Worm (Caenorhabditis elegans): ENCODE measurements around the gene ZK688.5.
A peak's percentile ranks its signal among the peaks of the same experiment; 100 is the strongest.

ZK688.5 gene

DNA sequence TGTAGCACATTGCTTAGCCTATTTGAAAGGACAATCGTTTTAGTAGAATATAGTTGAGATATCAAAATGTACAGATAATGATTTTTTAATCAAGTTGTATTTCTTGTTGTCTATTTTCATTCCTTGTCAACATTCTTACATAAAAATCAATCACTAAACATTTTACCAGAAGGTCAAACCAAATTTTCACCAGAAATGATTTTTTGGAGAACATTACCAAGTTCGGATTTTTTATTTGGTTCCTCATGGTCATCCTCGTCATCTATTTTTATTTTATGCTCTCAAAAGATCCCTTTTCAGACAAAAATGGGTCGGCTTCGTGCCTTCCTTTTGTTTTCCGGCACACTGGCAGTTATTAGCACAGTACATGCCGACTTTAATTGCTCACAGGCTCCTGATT lies 17.9 kb downstream of the ZK688.5 start, which contains the start of gene tyr-1:
TSS of gene tyr-1 (plus strand) at position 301 of the 400 bp plus-strand sequence.
- TF ChIP-seq him-1 (tag; optimal IDR thresholded peaks at IDR 0.05) (no peak), mes-4 (tag; optimal IDR thresholded peaks at IDR 0.05) (no peak), F10E7.11 (tag; optimal IDR thresholded peaks at IDR 0.05) (no peak), hmg-20 (GFP tag; IDR thresholded peaks at IDR 0.05) (no peak), ceh-79 (tag; optimal IDR thresholded peaks at IDR 0.05) (no peak), ztf-6 (GFP tag; IDR thresholded peaks at IDR 0.05) (no peak), pha-4 (tag; optimal IDR thresholded peaks at IDR 0.05) (no peak), ztf-18 (tag; optimal IDR thresholded peaks at IDR 0.05) (no peak), ztf-25 (GFP tag; IDR thresholded peaks at IDR 0.05) (no peak), F23B12.7 (tag; optimal IDR thresholded peaks at IDR 0.05; ENCODE audit: insufficient read depth) (no peak), fkh-3 (tag; optimal IDR thresholded peaks at IDR 0.05) (no peak), mxl-1 (tag; optimal IDR thresholded peaks at IDR 0.05) (no peak), T26A5.8 (tag; optimal IDR thresholded peaks at IDR 0.05) (no peak), F52B5.7 (tag; optimal IDR thresholded peaks at IDR 0.05) (no peak), nhr-80 (tag; optimal IDR thresholded peaks at IDR 0.05) (no peak), athp-1 (tag; optimal IDR thresholded peaks at IDR 0.05) (no peak), lin-26 (GFP tag; IDR thresholded peaks at IDR 0.05) (no peak), nfyb-1 (GFP tag; IDR thresholded peaks at IDR 0.05) (no peak)

DNA sequence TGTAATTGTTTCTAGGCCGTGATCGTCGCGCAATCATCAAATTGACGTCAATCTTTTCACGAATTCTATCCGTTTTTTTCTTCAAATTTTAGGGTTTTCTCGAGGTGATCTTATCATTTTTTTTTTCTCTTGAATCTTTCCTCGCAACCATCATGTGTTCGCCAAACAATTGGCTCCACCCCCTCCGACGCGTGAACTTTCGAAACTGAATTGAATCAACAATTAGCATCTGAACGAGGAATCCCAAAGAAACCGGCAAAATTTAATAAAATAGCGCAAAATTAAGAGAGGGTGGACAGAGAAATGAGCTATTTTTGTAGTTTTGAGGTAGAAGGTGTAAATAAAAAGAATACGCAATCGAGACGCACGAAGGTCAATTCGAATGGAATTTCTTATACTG lies 18.6 kb downstream of the ZK688.5 start:
- TF ChIP-seq ceh-40 (GFP tag; IDR thresholded peaks at IDR 0.05) (no peak), lin-40 (tag; optimal IDR thresholded peaks at IDR 0.05) (peak; percentile 31), somi-1 (GFP tag; optimal IDR thresholded peaks at IDR 0.05) (peak; percentile 5), lin-26 (GFP tag; IDR thresholded peaks at IDR 0.05) (peak; percentile 34; the same call in 1 of the 2 replicates)

DNA sequence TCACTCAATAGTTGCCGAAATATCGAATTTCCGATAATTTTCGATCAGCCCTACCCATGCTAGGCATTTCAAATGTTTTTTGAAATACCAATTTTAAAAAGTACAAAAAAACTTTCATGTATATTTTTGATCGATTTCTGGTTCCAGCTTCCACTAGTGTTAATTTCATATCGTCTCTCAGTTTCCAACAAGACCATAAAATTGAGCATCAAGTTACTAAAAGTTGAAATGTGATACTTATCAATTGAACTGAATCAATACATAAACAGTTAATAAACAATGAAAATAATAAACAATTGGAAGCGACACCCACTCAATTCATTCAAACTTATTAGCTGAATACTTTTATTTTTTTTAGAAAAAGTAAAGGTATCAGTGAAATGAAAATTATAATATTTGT lies 25.2 kb downstream of the ZK688.5 start, which contains the start of gene cup-4:
TSS of gene cup-4 (plus strand) at position 301 of the 400 bp plus-strand sequence.
- TF ChIP-seq unc-62 (GFP tag; optimal IDR thresholded peaks at IDR 0.05) (no peak), bed-2 (GFP tag; IDR thresholded peaks at IDR 0.05) (no peak), snpc-1.1 (tag; optimal IDR thresholded peaks at IDR 0.05; ENCODE audit: insufficient read depth) (no peak), ceh-79 (tag; optimal IDR thresholded peaks at IDR 0.05) (no peak), egl-44 (GFP tag; IDR thresholded peaks at IDR 0.05) (no peak), madf-3 (GFP tag; IDR thresholded peaks at IDR 0.05) (no peak), snpc-4 (GFP tag; optimal IDR thresholded peaks at IDR 0.05) (no peak), snpc-4 (tag; optimal IDR thresholded peaks at IDR 0.05) (no peak), T07F8.4 (tag; optimal IDR thresholded peaks at IDR 0.05) (no peak), ztf-25 (GFP tag; IDR thresholded peaks at IDR 0.05) (no peak), rpc-1 (optimal IDR thresholded peaks at IDR 0.05) (no peak), rpc-1 (tag; optimal IDR thresholded peaks at IDR 0.05) (no peak), attf-3 (GFP tag; conservative IDR thresholded peaks at IDR 0.05) (no peak), gei-17 (GFP tag; optimal IDR thresholded peaks at IDR 0.05) (no peak), sea-2 (GFP tag; IDR thresholded peaks at IDR 0.05) (no peak), B0261.1 (tag; optimal IDR thresholded peaks at IDR 0.05) (no peak), F57A8.1 (GFP tag; optimal IDR thresholded peaks at IDR 0.05) (no peak), nhr-80 (tag; optimal IDR thresholded peaks at IDR 0.05) (no peak), ccch-3 (GFP tag; optimal IDR thresholded peaks at IDR 0.05) (no peak), Y53F4B.3 (GFP tag; IDR thresholded peaks at IDR 0.05) (no peak), mel-28 (tag; optimal IDR thresholded peaks at IDR 0.05; ENCODE audit: borderline replicate concordance) (no peak), attf-5 (GFP tag; optimal IDR thresholded peaks at IDR 0.05) (no peak)

Data from whole organism, young adult.